Fruit fly (Drosophila melanogaster) whole organism, prepupa: ENCODE results near the gene eEF1alpha2.

Experiments
- CG10631 ChIP-seq: fragments of 200-800 bp; sonication (Bioruptor generic); optimal IDR thresholded peaks from 2 replicates; lab custom pipeline; 2016; ENCODE audit warnings: missing biosample characterization, missing genetic modification characterization
- CG10669 ChIP-seq: fragments of 200-800 bp; sonication (Bioruptor generic); optimal IDR thresholded peaks from 3 replicates; lab custom pipeline; 2018; ENCODE audit warnings: missing biosample characterization, mild to moderate bottlenecking, missing genetic modification characterization, moderate library complexity
- CG11294 ChIP-seq: fragments of 200-800 bp; sonication (Bioruptor generic); IDR thresholded peaks from 2 replicates; pipeline ENCODE4 v1.3.6; 2022; ENCODE audit warnings: missing biosample characterization, missing genetic modification characterization
- CG11762 ChIP-seq: fragments of 200-800 bp; sonication (Bioruptor generic); optimal IDR thresholded peaks from 3 replicates; lab custom pipeline; 2016; ENCODE audit warnings: missing biosample characterization, missing genetic modification characterization; ENCODE audit not compliant: insufficient read depth
- CG4318 ChIP-seq: fragments of 200-800 bp; sonication (Bioruptor generic); optimal IDR thresholded peaks from 3 replicates; lab custom pipeline; 2017; ENCODE audit warnings: missing biosample characterization, mild to moderate bottlenecking, missing genetic modification characterization
- CG6854 ChIP-seq: fragments of 200-800 bp; sonication (Bioruptor generic); optimal IDR thresholded peaks from 2 replicates; lab custom pipeline; 2017; ENCODE audit warnings: missing biosample characterization, mild to moderate bottlenecking, missing genetic modification characterization
- Eip93F ChIP-seq: fragments of 200-800 bp; sonication (Bioruptor generic); optimal IDR thresholded peaks from 2 replicates; lab custom pipeline; 2016; ENCODE audit warnings: missing biosample characterization, mild to moderate bottlenecking, missing genetic modification characterization
- Ets21C ChIP-seq: fragments of 200-800 bp; sonication (Bioruptor generic); optimal IDR thresholded peaks from 3 replicates; lab custom pipeline; 2016; ENCODE audit warnings: missing biosample characterization, missing genetic modification characterization
- Met ChIP-seq: fragments of 200-800 bp; sonication (Bioruptor generic); optimal IDR thresholded peaks from 3 replicates; lab custom pipeline; 2016; ENCODE audit warnings: missing biosample characterization, missing genetic modification characterization
- OdsH ChIP-seq: fragments of 200-800 bp; sonication (Bioruptor generic); optimal IDR thresholded peaks from 3 replicates; lab custom pipeline; 2016; ENCODE audit warnings: missing biosample characterization, missing genetic modification characterization
- Smox ChIP-seq: fragments of 200-800 bp; sonication (Bioruptor generic); optimal IDR thresholded peaks from 3 replicates; lab custom pipeline; 2016; ENCODE audit warnings: missing biosample characterization, missing genetic modification characterization
- lz ChIP-seq: fragments of 200-800 bp; sonication (Bioruptor generic); optimal IDR thresholded peaks from 3 replicates; lab custom pipeline; 2016; ENCODE audit warnings: missing biosample characterization, missing genetic modification characterization
- ss ChIP-seq, 2 experiments: fragments of 200-800 bp; sonication (Bioruptor generic); optimal IDR thresholded peaks; 2 replicates in 1 of 2; 3 replicates in 1 of 2; lab custom pipeline; 2017 to 2018; ENCODE audit warnings: mild to moderate bottlenecking in 2 of 2, missing biosample characterization in 2 of 2, missing genetic modification characterization in 2 of 2, moderate library complexity in 1 of 2
- svp ChIP-seq: fragments of 200-800 bp; sonication (Bioruptor generic); peaks from one replicate; lab custom pipeline; 2016; ENCODE audit warnings: missing biosample characterization, missing genetic modification characterization

- TF ChIP-seq CG6854 (GFP tag; lab: Kevin White, UChicago): no peak
- no peak for TF ChIP-seq Eip93F
- TF ChIP-seq Met (GFP tag; lab: Kevin White, UChicago): no peak
- TF ChIP-seq CG11762 (GFP tag; lab: Kevin White, UChicago): no peak
- no peak for TF ChIP-seq Ets21C (GFP tag; lab: Kevin White, UChicago)
- no peak for TF ChIP-seq Smox (GFP tag; lab: Kevin White, UChicago)
- TF ChIP-seq ss (GFP tag; optimal IDR thresholded peaks at IDR 0.05; lab: Kevin White, UChicago): no peak
- no peak for TF ChIP-seq CG11294 (GFP tag; lab: Robert Waterston, UW)
- no peak for TF ChIP-seq lz
- no peak for TF ChIP-seq CG10631 (GFP tag; lab: Kevin White, UChicago)
- no peak for TF ChIP-seq CG10669 (GFP tag; lab: Kevin White, UChicago)
- TF ChIP-seq CG4318 (GFP tag; lab: Kevin White, UChicago): no peak
- TF ChIP-seq OdsH (GFP tag; lab: Kevin White, UChicago): no peak
- TF ChIP-seq svp (GFP tag; lab: Kevin White, UChicago): no peak
Observed at dm6 chr3R:31727773-31728172, 10.5 kb upstream of the eEF1alpha2 start.
